Fruit fly (Drosophila melanogaster): ENCODE data around the gene PIG-Wa.

Gene PIG-Wa

dm6 chr2L:2365077-2365651, 17.8 kb upstream of the PIG-Wa start, which contains the start of the genes Rab5 and Axud1 (continued):
- TF ChIP-seq CG8765 (GFP tag; IDR thresholded peaks at IDR 0.05) (0 out of 2 replicates have a peak, but pooled peaks have one; percentile 13), pita (GFP tag; optimal IDR thresholded peaks at IDR 0.05) (peak; percentile 74), CG1529 (GFP tag; optimal IDR thresholded peaks at IDR 0.05) (no peak), Atf3 (GFP tag; optimal IDR thresholded peaks at IDR 0.05) (no peak), Scr (GFP tag; IDR thresholded peaks at IDR 0.05; ENCODE audit: partially characterized antibody) (no peak), Rfx (GFP tag; IDR thresholded peaks at IDR 0.05) (peak; percentile 39; the same call in 1 of the 2 replicates), CG8359 (GFP tag; optimal IDR thresholded peaks at IDR 0.05; ENCODE audit: borderline replicate concordance) (no peak), cas (GFP tag; IDR thresholded peaks at IDR 0.05) (no peak), corto (GFP tag; optimal IDR thresholded peaks at IDR 0.05) (no peak), CG12155 (GFP tag; optimal IDR thresholded peaks at IDR 0.05) (no peak), CG14965 (GFP tag; optimal IDR thresholded peaks at IDR 0.05; ENCODE audit: borderline replicate concordance) (no peak), Lim3 (GFP tag; IDR thresholded peaks at IDR 0.05) (no peak), CG2120 (GFP tag; optimal IDR thresholded peaks at IDR 0.05) (no peak), E2f2 (GFP tag; IDR thresholded peaks at IDR 0.05) (peak; percentile 22; the same call in 1 of the 2 replicates), CG31441 (GFP tag; IDR thresholded peaks at IDR 0.05) (peak; percentile 10; the same call in 1 of the 2 replicates), CG10321 (GFP tag; IDR thresholded peaks at IDR 0.05) (peak; percentile 32; the same call in 1 of the 2 replicates), az2 (GFP tag; optimal IDR thresholded peaks at IDR 0.05) (no peak), HmgD (GFP tag; optimal IDR thresholded peaks at IDR 0.05) (peak; percentile 29), CG32772 (GFP tag; IDR thresholded peaks at IDR 0.05) (0 out of 2 replicates have a peak, but pooled peaks have one; percentile 15), dm (GFP tag; optimal IDR thresholded peaks at IDR 0.05) (peak; percentile 42), CG12769 (tag; optimal IDR thresholded peaks at IDR 0.05) (no peak), BEAF-32 (GFP tag; optimal IDR thresholded peaks at IDR 0.05) (peak; percentile 79), klu (GFP tag; IDR thresholded peaks at IDR 0.05) (no peak), sob (GFP tag; IDR thresholded peaks at IDR 0.05) (peak; percentile 30; the same call in 1 of the 2 replicates), CG5180 (GFP tag; optimal IDR thresholded peaks at IDR 0.05) (no peak), row (GFP tag; IDR thresholded peaks at IDR 0.05) (peak; percentile 25; the same call in 2 of the 3 replicates), CG43689 (GFP tag; IDR thresholded peaks at IDR 0.05) (no peak), E2f1 (GFP tag; IDR thresholded peaks at IDR 0.05) (peak; percentile 21; the same call in 1 of the 2 replicates), D19A (tag; optimal IDR thresholded peaks at IDR 0.05) (no peak), Lhr (GFP tag; optimal IDR thresholded peaks at IDR 0.05) (peak; percentile 75), Atf6 (GFP tag; IDR thresholded peaks at IDR 0.05) (no peak), CG14710 (tag; optimal IDR thresholded peaks at IDR 0.05) (peak; percentile 88), CG30020 (tag; optimal IDR thresholded peaks at IDR 0.05) (peak; percentile 42), CG18599 (GFP tag; optimal IDR thresholded peaks at IDR 0.05) (no peak), Hmr (GFP tag; optimal IDR thresholded peaks at IDR 0.05) (peak; percentile 53), danr (GFP tag; IDR thresholded peaks at IDR 0.05) (no peak), CG8281 (tag; optimal IDR thresholded peaks at IDR 0.05) (no peak), CG10543 (GFP tag; optimal IDR thresholded peaks at IDR 0.05) (no peak), nmo (GFP tag; optimal IDR thresholded peaks at IDR 0.05) (peak; percentile 65), Meics (GFP tag; optimal IDR thresholded peaks at IDR 0.05) (no peak), lmd (GFP tag; IDR thresholded peaks at IDR 0.05) (no peak), crol (GFP tag; IDR thresholded peaks at IDR 0.05) (no peak), Nf-YC (tag; optimal IDR thresholded peaks at IDR 0.05) (peak; percentile 38), CG10654 (GFP tag; optimal IDR thresholded peaks at IDR 0.05) (no peak), nerfin-2 (GFP tag; IDR thresholded peaks at IDR 0.05; ENCODE audit: partially characterized antibody) (no peak), CG12744 (GFP tag; optimal IDR thresholded peaks at IDR 0.05) (no peak), CG7786 (GFP tag; optimal IDR thresholded peaks at IDR 0.05) (no peak), CG30403 (GFP tag; optimal IDR thresholded peaks at IDR 0.05) (no peak), CG10366 (GFP tag; IDR thresholded peaks at IDR 0.05) (no peak), CG2129 (GFP tag; IDR thresholded peaks at IDR 0.05; ENCODE audit: partially characterized antibody) (no peak)
